Fruit fly (Drosophila melanogaster) Kc167 (cell line): ENCODE data around the gene CG6656.

Source experiments
- h ChIP-seq: fragments of >200 bp; optimal IDR thresholded peaks from 3 replicates; lab custom pipeline; 2018; ENCODE audit warnings: missing external identifiers
- psq ChIP-seq: fragments of >200 bp; optimal IDR thresholded peaks from 2 replicates; lab custom pipeline; 2017; ENCODE audit warnings: missing external identifiers

DNA sequence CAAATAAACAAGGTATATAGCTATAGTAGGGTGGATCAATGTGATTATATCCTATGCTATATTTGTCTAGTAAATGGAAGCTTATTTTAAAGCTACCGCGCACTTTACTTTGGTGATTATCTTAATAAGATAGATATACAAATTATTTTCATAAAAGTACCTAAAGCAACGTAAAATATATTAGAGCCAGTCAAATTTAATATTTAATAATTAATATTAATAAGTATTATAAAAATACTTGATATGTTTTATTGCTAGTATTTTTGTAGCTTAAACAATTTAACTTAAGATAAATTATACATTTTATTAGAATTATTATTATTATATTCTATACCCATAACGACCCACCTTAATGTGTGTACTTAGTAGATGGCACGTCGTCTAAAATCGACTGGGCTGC, 35.5 kb upstream of the CG6656 start:
- TF ChIP-seq psq (lab: Kevin White, UChicago), result no peak
- TF ChIP-seq h, result no peak
